Fruit fly (Drosophila melanogaster) whole organism, embryonic: ENCODE results near the gene CG32073.

ENCODE experiments used
- Antp ChIP-seq: fragments of 200-800 bp; sonication (Bioruptor generic); optimal IDR thresholded peaks from 3 replicates; lab custom pipeline; 2016; ENCODE audit warnings: missing biosample characterization, missing genetic modification characterization
- CG10147 ChIP-seq: fragments of 200-800 bp; sonication (Bioruptor generic); optimal IDR thresholded peaks from 2 replicates; lab custom pipeline; 2019; ENCODE audit warnings: missing biosample characterization, mild to moderate bottlenecking, missing genetic modification characterization, moderate library complexity
- CG10654 ChIP-seq: fragments of 200-800 bp; sonication (Bioruptor generic); optimal IDR thresholded peaks from 2 replicates; lab custom pipeline; 2016; ENCODE audit warnings: missing biosample characterization, missing genetic modification characterization
- CG11085 ChIP-seq: fragments of 200-800 bp; sonication (Bioruptor generic); IDR thresholded peaks from 2 replicates; pipeline ENCODE4 v1.3.6; 2022; ENCODE audit warnings: missing biosample characterization, missing genetic modification characterization
- CG11093 ChIP-seq: fragments of 200-800 bp; sonication (Bioruptor generic); IDR thresholded peaks from 3 replicates; pipeline ENCODE4 v1.3.6; 2022; ENCODE audit warnings: missing biosample characterization, missing genetic modification characterization
- CG11398 ChIP-seq: fragments of 200-800 bp; sonication (Bioruptor generic); optimal IDR thresholded peaks from 2 replicates; lab custom pipeline; 2016; ENCODE audit warnings: missing biosample characterization, missing genetic modification characterization
- CG11456 ChIP-seq: fragments of 200-800 bp; sonication (Bioruptor generic); IDR thresholded peaks from 3 replicates; pipeline ENCODE4 v1.3.6; 2022; ENCODE audit warnings: missing biosample characterization, missing genetic modification characterization
- CG11695 ChIP-seq: fragments of 200-800 bp; sonication (Bioruptor generic); IDR thresholded peaks from 3 replicates; pipeline ENCODE4 v1.3.6; 2022; ENCODE audit warnings: missing biosample characterization, missing genetic modification characterization
- CG12391 ChIP-seq: fragments of 200-800 bp; sonication (Bioruptor generic); optimal IDR thresholded peaks from 3 replicates; lab custom pipeline; 2018; ENCODE audit warnings: missing biosample characterization, mild to moderate bottlenecking, missing genetic modification characterization, moderate library complexity
- CG12769 ChIP-seq: fragments of 200-800 bp; sonication (Bioruptor generic); optimal IDR thresholded peaks from 2 replicates; lab custom pipeline; 2019; ENCODE audit warnings: missing biosample characterization, mild to moderate bottlenecking, missing genetic modification characterization, moderate library complexity
- CG1602 ChIP-seq: fragments of 200-800 bp; sonication (Bioruptor generic); optimal IDR thresholded peaks from 3 replicates; lab custom pipeline; 2016; ENCODE audit warnings: missing biosample characterization, missing genetic modification characterization
- CG17359 ChIP-seq: fragments of 200-800 bp; sonication (Bioruptor generic); optimal IDR thresholded peaks from 3 replicates; lab custom pipeline; 2018; ENCODE audit warnings: missing biosample characterization, mild to moderate bottlenecking, missing genetic modification characterization, moderate library complexity
- CG17361 ChIP-seq: fragments of 200-800 bp; sonication (Bioruptor generic); IDR thresholded peaks from 3 replicates; pipeline ENCODE4 v1.3.6; 2022; ENCODE audit warnings: missing biosample characterization, missing genetic modification characterization
- CG17802 ChIP-seq: fragments of 200-800 bp; sonication (Bioruptor generic); optimal IDR thresholded peaks from 2 replicates; lab custom pipeline; 2018; ENCODE audit warnings: missing biosample characterization, mild to moderate bottlenecking, missing genetic modification characterization, moderate library complexity
- CG3065 ChIP-seq: fragments of 200-800 bp; sonication (Bioruptor generic); optimal IDR thresholded peaks from 2 replicates; lab custom pipeline; 2016; ENCODE audit warnings: missing biosample characterization, missing genetic modification characterization
- CG31441 ChIP-seq: fragments of 200-800 bp; sonication (Bioruptor generic); IDR thresholded peaks from 2 replicates; pipeline ENCODE4 v1.3.6; 2022; ENCODE audit warnings: missing biosample characterization, missing genetic modification characterization
- CG4854 ChIP-seq: fragments of 200-800 bp; sonication (Bioruptor generic); optimal IDR thresholded peaks from 2 replicates; lab custom pipeline; 2016; ENCODE audit warnings: missing biosample characterization, missing genetic modification characterization, inconsistent platforms
- CG8388 ChIP-seq: fragments of 200-800 bp; sonication (Bioruptor generic); optimal IDR thresholded peaks from 2 replicates; lab custom pipeline; 2019; ENCODE audit warnings: missing biosample characterization, mild to moderate bottlenecking, missing genetic modification characterization, moderate library complexity
- CG9437 ChIP-seq: fragments of 200-800 bp; sonication (Bioruptor generic); optimal IDR thresholded peaks from 2 replicates; lab custom pipeline; 2018; ENCODE audit warnings: missing biosample characterization, mild to moderate bottlenecking, missing genetic modification characterization
- Ets97D ChIP-seq: fragments of 200-800 bp; sonication (Bioruptor generic); optimal IDR thresholded peaks from 3 replicates; lab custom pipeline; 2016; ENCODE audit warnings: missing biosample characterization, missing genetic modification characterization
- Fer1 ChIP-seq: fragments of 200-800 bp; sonication (Bioruptor generic); optimal IDR thresholded peaks from 2 replicates; lab custom pipeline; 2017; ENCODE audit warnings: missing biosample characterization, mild to moderate bottlenecking, missing genetic modification characterization
- HHEX ChIP-seq: fragments of 200-800 bp; sonication (Bioruptor generic); optimal IDR thresholded peaks from 3 replicates; lab custom pipeline; 2017; ENCODE audit warnings: missing biosample characterization, mild to moderate bottlenecking, missing genetic modification characterization, missing genetic modification reagents
- Hand ChIP-seq: fragments of 200-800 bp; sonication (Bioruptor generic); optimal IDR thresholded peaks from 2 replicates; lab custom pipeline; 2017; ENCODE audit warnings: mild to moderate bottlenecking, missing biosample characterization, missing genetic modification reagents, missing genetic modification characterization
- HmgD ChIP-seq: fragments of 200-800 bp; sonication (Bioruptor generic); optimal IDR thresholded peaks from 3 replicates; lab custom pipeline; 2016; ENCODE audit warnings: missing biosample characterization, missing genetic modification characterization
- Hr39 ChIP-seq: fragments of >200 bp; optimal IDR thresholded peaks from 2 replicates; lab custom pipeline; 2017
- Mad ChIP-seq: fragments of 200-800 bp; sonication (Bioruptor generic); optimal IDR thresholded peaks from 2 replicates; lab custom pipeline; 2016; ENCODE audit warnings: missing biosample characterization, missing genetic modification characterization
- Med ChIP-seq: fragments of 200-800 bp; sonication (Bioruptor generic); peaks from one replicate; lab custom pipeline; 2016; ENCODE audit warnings: missing biosample characterization, missing genetic modification characterization, mild to moderate bottlenecking, inconsistent platforms, moderate library complexity
- NK7.1 ChIP-seq: fragments of 200-800 bp; sonication (Bioruptor generic); optimal IDR thresholded peaks from 3 replicates; lab custom pipeline; 2016; ENCODE audit warnings: missing biosample characterization, missing genetic modification characterization
- Nf-YB ChIP-seq: fragments of 200-800 bp; sonication (Bioruptor generic); optimal IDR thresholded peaks from 3 replicates; lab custom pipeline; 2019; ENCODE audit warnings: missing biosample characterization, mild to moderate bottlenecking, missing genetic modification characterization, moderate library complexity
- Rfx ChIP-seq: fragments of 200-800 bp; sonication (Bioruptor generic); IDR thresholded peaks from 2 replicates; pipeline ENCODE4 v1.3.6; 2022; ENCODE audit warnings: missing biosample characterization, missing genetic modification characterization
- YL-1 ChIP-seq: fragments of 200-800 bp; sonication (Bioruptor generic); optimal IDR thresholded peaks from 3 replicates; lab custom pipeline; 2017; ENCODE audit warnings: missing biosample characterization, mild to moderate bottlenecking, missing genetic modification characterization
- ac ChIP-seq: fragments of 200-800 bp; sonication (Bioruptor generic); optimal IDR thresholded peaks from 3 replicates; lab custom pipeline; 2017; ENCODE audit warnings: missing biosample characterization, mild to moderate bottlenecking, missing genetic modification characterization
- ato ChIP-seq: fragments of 200-800 bp; sonication (Bioruptor generic); IDR thresholded peaks from 2 replicates; pipeline ENCODE4 v1.3.6; 2022; ENCODE audit warnings: missing biosample characterization, missing genetic modification characterization; ENCODE audit not compliant: partially characterized antibody
- croc ChIP-seq: fragments of 200-800 bp; sonication (Bioruptor generic); conservative IDR thresholded peaks from 3 replicates; pipeline ENCODE4 v1.3.6; 2022; ENCODE audit warnings: missing biosample characterization, missing genetic modification characterization
- dm ChIP-seq: fragments of 200-800 bp; sonication (Bioruptor generic); optimal IDR thresholded peaks from 3 replicates; lab custom pipeline; 2016; ENCODE audit warnings: missing biosample characterization, missing genetic modification characterization
- fd96Cb ChIP-seq: fragments of 200-800 bp; sonication (Bioruptor generic); optimal IDR thresholded peaks from 2 replicates; lab custom pipeline; 2018; ENCODE audit warnings: missing biosample characterization, mild to moderate bottlenecking, missing genetic modification characterization, moderate library complexity
- gem ChIP-seq: fragments of 200-800 bp; sonication (Bioruptor generic); optimal IDR thresholded peaks from 2 replicates; lab custom pipeline; 2019; ENCODE audit warnings: missing biosample characterization, mild to moderate bottlenecking, missing genetic modification characterization, moderate library complexity
- hkb ChIP-seq, 2 experiments: fragments of 200-800 bp in 1 of 2; fragments of >200 bp in 1 of 2; sonication (Bioruptor generic) in 1 of 2; IDR thresholded peaks in 1 of 2; optimal IDR thresholded peaks in 1 of 2; 2 replicates each; pipeline versions ENCODE4 v1.3.6 to Lab custom; 2017 to 2022; ENCODE audit warnings: missing biosample characterization in 1 of 2, missing genetic modification characterization in 1 of 2
- hth ChIP-seq: fragments of >200 bp; optimal IDR thresholded peaks from 2 replicates; lab custom pipeline; 2017; ENCODE audit warnings: inconsistent platforms
- ind ChIP-seq: fragments of 200-800 bp; sonication (Bioruptor generic); optimal IDR thresholded peaks from 3 replicates; lab custom pipeline; 2016; ENCODE audit warnings: missing biosample characterization, missing genetic modification characterization
- kay ChIP-seq: fragments of 200-800 bp; sonication (Bioruptor generic); optimal IDR thresholded peaks from 2 replicates; lab custom pipeline; 2016; ENCODE audit warnings: missing biosample characterization, missing genetic modification characterization
- mld ChIP-seq: fragments of 200-800 bp; sonication (Bioruptor generic); IDR thresholded peaks from 3 replicates; pipeline ENCODE4 v1.3.6; 2022; ENCODE audit warnings: missing biosample characterization, missing genetic modification characterization; ENCODE audit not compliant: partially characterized antibody
- odd ChIP-seq: fragments of 200-800 bp; sonication (Bioruptor generic); optimal IDR thresholded peaks from 2 replicates; lab custom pipeline; 2017; ENCODE audit warnings: missing biosample characterization, mild to moderate bottlenecking, missing genetic modification characterization
- pb ChIP-seq: fragments of 200-800 bp; sonication (Bioruptor generic); optimal IDR thresholded peaks from 3 replicates; lab custom pipeline; 2016; ENCODE audit warnings: missing biosample characterization, missing genetic modification characterization
- ranshi ChIP-seq: fragments of 200-800 bp; sonication (Bioruptor generic); IDR thresholded peaks from 2 replicates; pipeline ENCODE4 v1.3.6; 2022; ENCODE audit warnings: missing biosample characterization, missing genetic modification characterization
- sisA ChIP-seq: fragments of 200-800 bp; sonication (Bioruptor generic); IDR thresholded peaks from 2 replicates; pipeline ENCODE4 v1.3.6; 2022; ENCODE audit warnings: missing biosample characterization, missing genetic modification characterization
- sna ChIP-seq: fragments of 200-800 bp; sonication (Bioruptor generic); IDR thresholded peaks from 2 replicates; pipeline ENCODE4 v1.3.6; 2022; ENCODE audit warnings: missing biosample characterization, missing genetic modification characterization; ENCODE audit not compliant: partially characterized antibody
- tll ChIP-seq, 2 experiments: fragments of 200-800 bp in 1 of 2; fragments of >200 bp in 1 of 2; sonication (Bioruptor generic) in 1 of 2; optimal IDR thresholded peaks; 2 replicates each; lab custom pipeline; 2017 to 2019; ENCODE audit warnings: missing biosample characterization in 2 of 2, missing genetic modification characterization in 2 of 2, mild to moderate bottlenecking in 1 of 2, moderate library complexity in 1 of 2
- ttk ChIP-seq: fragments of 200-800 bp; sonication (Bioruptor generic); IDR thresholded peaks from 2 replicates; pipeline ENCODE4 v2.1.2; 2022; ENCODE audit warnings: missing biosample characterization, missing genetic modification characterization
- vfl ChIP-seq: fragments of 200-800 bp; sonication (Bioruptor generic); optimal IDR thresholded peaks from 2 replicates; lab custom pipeline; 2016; ENCODE audit warnings: missing biosample characterization, missing genetic modification characterization
- vnd ChIP-seq: fragments of 200-800 bp; sonication (Bioruptor generic); IDR thresholded peaks from 3 replicates; pipeline ENCODE4 v1.3.6; 2022; ENCODE audit warnings: missing biosample characterization, missing genetic modification characterization; ENCODE audit not compliant: partially characterized antibody
- yki ChIP-seq: fragments of >200 bp; optimal IDR thresholded peaks from 3 replicates; lab custom pipeline; 2018

CG32073 gene

dm6 chr3L:11124439-11124838, 17.1 kb upstream of the CG32073 start (continued):
- TF ChIP-seq CG31441 = peak; percentile 32; the same call in 1 of the 2 replicates
- no peak for TF ChIP-seq CG8388 (GFP tag; lab: Kevin White, UChicago)
- TF ChIP-seq sna (GFP tag; lab: Robert Waterston, UW) = no peak
- no peak for TF ChIP-seq CG11093
- TF ChIP-seq CG12769 (tag; lab: Kevin White, UChicago) = no peak
- no peak for TF ChIP-seq CG11456 (GFP tag; lab: Robert Waterston, UW)
- TF ChIP-seq mld (GFP tag; lab: Robert Waterston, UW) = no peak
- no peak for TF ChIP-seq CG10147
- TF ChIP-seq Nf-YB (GFP tag; lab: Kevin White, UChicago) = no peak
- TF ChIP-seq CG17802 (tag; lab: Kevin White, UChicago) = no peak
- TF ChIP-seq HHEX (GFP tag; lab: Kevin White, UChicago) = no peak
- no peak for TF ChIP-seq NK7.1 (GFP tag; lab: Kevin White, UChicago)
- TF ChIP-seq Antp = no peak
- TF ChIP-seq CG17361 (GFP tag; lab: Robert Waterston, UW) = peak; percentile 34; the same call in 1 of the 3 replicates
- TF ChIP-seq CG1602 (GFP tag; lab: Kevin White, UChicago) = no peak
- no peak for TF ChIP-seq CG4854
- no peak for TF ChIP-seq odd
- TF ChIP-seq ato (GFP tag; lab: Robert Waterston, UW) = no peak
- TF ChIP-seq fd96Cb (tag; lab: Kevin White, UChicago) = peak; percentile 7
- peak; percentile 79 for TF ChIP-seq Med
- no peak for TF ChIP-seq kay (GFP tag; lab: Kevin White, UChicago)
- TF ChIP-seq Mad (GFP tag; lab: Kevin White, UChicago) = no peak
- no peak for TF ChIP-seq CG17359 (tag; lab: Kevin White, UChicago)
- 0 out of 2 replicates have a peak, but pooled peaks have one; percentile 20 for TF ChIP-seq Rfx
- no peak for TF ChIP-seq Fer1 (GFP tag; lab: Kevin White, UChicago)
- no peak for TF ChIP-seq CG10654 (GFP tag; lab: Kevin White, UChicago)
- TF ChIP-seq dm (GFP tag; lab: Kevin White, UChicago) = no peak
- no peak for TF ChIP-seq hth (lab: Kevin White, UChicago)
- TF ChIP-seq CG11695 (GFP tag; lab: Robert Waterston, UW) = no peak
- TF ChIP-seq tll (GFP tag; optimal IDR thresholded peaks at IDR 0.05; lab: Kevin White, UChicago) = no peak
- no peak for TF ChIP-seq CG11085 (GFP tag; lab: Robert Waterston, UW)
- no peak for TF ChIP-seq YL-1
- no peak for TF ChIP-seq HmgD
- no peak for TF ChIP-seq ac (GFP tag; lab: Kevin White, UChicago)
- no peak for TF ChIP-seq pb
- TF ChIP-seq croc (GFP tag; lab: Robert Waterston, UW) = no peak
- no peak for TF ChIP-seq vnd (GFP tag; lab: Robert Waterston, UW)
- no peak for TF ChIP-seq Hr39 (lab: Kevin White, UChicago)
- no peak for TF ChIP-seq ranshi (GFP tag; lab: Robert Waterston, UW)
- no peak for TF ChIP-seq ind (GFP tag; lab: Kevin White, UChicago)
- TF ChIP-seq Hand (GFP tag; lab: Kevin White, UChicago) = no peak
- TF ChIP-seq ttk (GFP tag; lab: Robert Waterston, UW) = no peak
- peak; percentile 17 for TF ChIP-seq CG12391
- no peak for TF ChIP-seq sisA (GFP tag; lab: Robert Waterston, UW)
- TF ChIP-seq CG9437 (GFP tag; lab: Kevin White, UChicago) = no peak
- TF ChIP-seq CG3065 (GFP tag; lab: Kevin White, UChicago) = no peak
- peak; percentile 52 for TF ChIP-seq gem (tag; lab: Kevin White, UChicago)
- TF ChIP-seq CG11398 (GFP tag; lab: Kevin White, UChicago) = no peak
- TF ChIP-seq vfl (GFP tag; lab: Kevin White, UChicago) = no peak
- no peak for TF ChIP-seq hkb (optimal IDR thresholded peaks at IDR 0.05; lab: Kevin White, UChicago)
- no peak for TF ChIP-seq hkb (GFP tag; IDR thresholded peaks at IDR 0.05; lab: Robert Waterston, UW)
- no peak for TF ChIP-seq yki (lab: Kevin White, UChicago)
- TF ChIP-seq Ets97D (GFP tag; lab: Kevin White, UChicago) = no peak
